Worm (Caenorhabditis elegans) whole organism, L3 larva: ENCODE measurements around the gene dnj-17.

Source experiments
- ama-1 ChIP-seq: fragments of 150-350 bp; optimal IDR thresholded peaks from 2 replicates; lab custom pipeline; 2018
- ceh-9 ChIP-seq: sonication (generic microtip); optimal IDR thresholded peaks from 2 replicates; lab custom pipeline; 2018; ENCODE audit warnings: missing biosample characterization, missing genetic modification characterization
- daf-12 ChIP-seq: fragments of 150-350 bp; optimal IDR thresholded peaks from 2 replicates; lab custom pipeline; 2014; ENCODE audit warnings: missing biosample characterization, missing genetic modification reagents, missing genetic modification characterization
- egl-27 ChIP-seq: sonication (generic microtip); optimal IDR thresholded peaks from 4 replicates; lab custom pipeline; 2017; ENCODE audit warnings: missing biosample characterization, missing genetic modification reagents, missing genetic modification characterization
- elt-1 ChIP-seq: fragments of 150-350 bp; optimal IDR thresholded peaks from 2 replicates; lab custom pipeline; 2014; ENCODE audit warnings: missing biosample characterization, missing genetic modification characterization
- elt-2 ChIP-seq: sonication (generic microtip); optimal IDR thresholded peaks from 2 replicates; lab custom pipeline; 2016; ENCODE audit warnings: missing genetic modification reagents, mild to moderate bottlenecking, missing genetic modification characterization, missing compliant biosample characterization
- eor-1 ChIP-seq, 2 experiments: fragments of 150-350 bp; optimal IDR thresholded peaks; 2 replicates each; lab custom pipeline; 2014 to 2018; ENCODE audit warnings: missing biosample characterization in 2 of 2, missing genetic modification characterization in 2 of 2
- fos-1 ChIP-seq: fragments of 150-350 bp; optimal IDR thresholded peaks from 2 replicates; lab custom pipeline; 2014; ENCODE audit warnings: missing biosample characterization, missing genetic modification characterization
- hmg-11 ChIP-seq: sonication (generic microtip); optimal IDR thresholded peaks from 2 replicates; lab custom pipeline; 2016; ENCODE audit warnings: missing genetic modification characterization, missing compliant biosample characterization
- jun-1 ChIP-seq: fragments of 150-350 bp; optimal IDR thresholded peaks from 2 replicates; lab custom pipeline; 2014; ENCODE audit warnings: missing biosample characterization, missing genetic modification reagents, missing genetic modification characterization
- lin-15B ChIP-seq: fragments of 150-350 bp; optimal IDR thresholded peaks from 2 replicates; lab custom pipeline; 2014; ENCODE audit warnings: missing biosample characterization, missing genetic modification characterization
- lin-39 ChIP-seq: fragments of 150-350 bp; optimal IDR thresholded peaks from 2 replicates; lab custom pipeline; 2018; ENCODE audit warnings: missing biosample characterization, missing genetic modification reagents, missing genetic modification characterization
- lsy-12 ChIP-seq: sonication (generic microtip); optimal IDR thresholded peaks from 2 replicates; lab custom pipeline; 2016; ENCODE audit warnings: mild to moderate bottlenecking, missing genetic modification characterization, missing compliant biosample characterization
- mdl-1 ChIP-seq: fragments of 150-350 bp; optimal IDR thresholded peaks from 2 replicates; lab custom pipeline; 2014; ENCODE audit warnings: missing biosample characterization, missing genetic modification characterization
- mml-1 ChIP-seq: fragments of 150-350 bp; sonication (generic microtip); optimal IDR thresholded peaks from 3 replicates; lab custom pipeline; 2014; ENCODE audit warnings: missing biosample characterization, missing genetic modification characterization
- nfya-1 ChIP-seq: sonication (generic microtip); optimal IDR thresholded peaks from 2 replicates; lab custom pipeline; 2017; ENCODE audit warnings: missing genetic modification characterization, mild to moderate bottlenecking, missing compliant biosample characterization, antibody characterized with exemption, moderate library complexity; ENCODE audit not compliant: insufficient read depth
- nhr-12 ChIP-seq: fragments of 150-350 bp; optimal IDR thresholded peaks from 2 replicates; lab custom pipeline; 2014; ENCODE audit warnings: missing biosample characterization, missing genetic modification characterization
- nhr-237 ChIP-seq: fragments of 150-350 bp; optimal IDR thresholded peaks from 2 replicates; lab custom pipeline; 2014; ENCODE audit warnings: missing biosample characterization, missing genetic modification characterization
- nhr-25 ChIP-seq: sonication (generic microtip); optimal IDR thresholded peaks from 2 replicates; lab custom pipeline; 2017; ENCODE audit warnings: missing biosample characterization, missing genetic modification characterization
- nhr-67 ChIP-seq: fragments of 150-350 bp; optimal IDR thresholded peaks from 2 replicates; lab custom pipeline; 2014; ENCODE audit warnings: missing biosample characterization, missing genetic modification characterization
- nhr-77 ChIP-seq: fragments of 150-350 bp; optimal IDR thresholded peaks from 2 replicates; lab custom pipeline; 2014; ENCODE audit warnings: missing biosample characterization, missing genetic modification characterization
- sea-2 ChIP-seq: fragments of 150-350 bp; sonication (generic microtip); optimal IDR thresholded peaks from 4 replicates; lab custom pipeline; 2014; ENCODE audit warnings: missing biosample characterization, missing genetic modification reagents, missing genetic modification characterization
- skn-1 ChIP-seq: fragments of 150-350 bp; optimal IDR thresholded peaks from 2 replicates; lab custom pipeline; 2014; ENCODE audit warnings: missing biosample characterization, missing genetic modification characterization
- snpc-4 ChIP-seq: fragments of 150-350 bp; optimal IDR thresholded peaks from 2 replicates; lab custom pipeline; 2014; ENCODE audit warnings: missing biosample characterization, missing genetic modification characterization
- tbx-2 ChIP-seq: sonication (generic microtip); optimal IDR thresholded peaks from 2 replicates; lab custom pipeline; 2016; ENCODE audit warnings: mild to moderate bottlenecking, missing genetic modification characterization, missing compliant biosample characterization
- unc-62 ChIP-seq: fragments of 150-350 bp; sonication (generic microtip); optimal IDR thresholded peaks from 4 replicates; lab custom pipeline; 2014; ENCODE audit warnings: missing biosample characterization, missing genetic modification reagents, missing genetic modification characterization
- zag-1 ChIP-seq: fragments of 150-350 bp; optimal IDR thresholded peaks from 2 replicates; lab custom pipeline; 2014; ENCODE audit warnings: missing biosample characterization, missing genetic modification characterization
- ztf-11 ChIP-seq: fragments of 150-350 bp; optimal IDR thresholded peaks from 2 replicates; lab custom pipeline; 2014; ENCODE audit warnings: missing biosample characterization, missing genetic modification characterization

dnj-17 gene

DNA sequence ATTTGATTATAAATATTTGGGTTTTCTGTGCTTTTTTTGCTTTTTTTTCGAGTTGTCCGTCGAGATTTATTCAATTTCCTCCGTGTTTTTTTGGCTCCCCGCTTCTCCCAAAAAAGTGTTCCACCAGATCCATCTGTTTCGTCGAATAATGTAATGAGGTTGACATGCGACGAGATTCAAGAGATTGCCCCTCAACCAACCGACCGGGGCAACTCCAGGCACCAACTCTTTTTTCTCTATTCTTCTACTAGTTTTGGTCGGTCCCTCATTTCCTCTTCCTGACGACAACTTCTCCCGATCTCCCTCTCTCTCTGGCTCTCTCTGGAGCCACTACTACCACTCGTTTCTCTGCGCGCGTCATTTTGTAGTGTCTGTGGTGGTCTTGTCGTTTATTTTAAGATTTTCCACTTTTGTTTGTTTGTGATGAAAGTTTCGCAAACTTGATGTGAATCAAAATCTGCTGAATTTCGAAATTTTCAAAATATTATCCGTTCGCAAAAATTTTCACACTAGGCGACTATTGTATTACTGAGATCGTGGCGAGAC lies 45.3 kb downstream of the dnj-17 start:
- peak; percentile 50 for TF ChIP-seq lin-39 (tag; lab: Kevin White, UChicago)
- TF ChIP-seq nfya-1 (tag; lab: Kevin White, UChicago): peak; percentile 19
- TF ChIP-seq mdl-1 (tag; lab: Kevin White, UChicago): no peak
- TF ChIP-seq tbx-2: no peak

DNA sequence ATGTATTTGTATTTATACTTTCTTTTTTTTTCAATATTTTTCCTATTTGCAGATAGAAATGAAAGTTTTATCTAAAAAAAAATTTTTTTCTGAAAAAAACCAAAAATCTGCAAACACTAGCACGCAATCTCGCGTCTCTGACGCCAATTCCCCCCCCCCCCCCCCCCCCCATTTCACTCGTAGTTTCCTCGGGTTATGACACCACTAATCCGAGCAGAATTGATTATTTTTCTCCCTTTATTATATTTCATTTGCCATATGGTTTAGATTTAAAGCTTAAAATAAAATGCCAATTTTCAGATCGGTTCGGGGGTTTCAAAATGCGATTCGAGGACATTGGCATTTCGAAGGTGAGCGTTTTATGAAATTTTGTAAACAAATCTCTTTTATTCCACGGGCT lies 46.4 kb downstream of the dnj-17 start, which contains the start of gene mtm-6:
Gene mtm-6 (plus strand): TSS at position 301 of the 400 bp plus-strand sequence.
- TF ChIP-seq lsy-12 (tag; lab: Kevin White, UChicago) (peak; percentile 24), ztf-11 (no peak), jun-1 (tag; lab: Kevin White, UChicago) (no peak), elt-2 (tag; lab: Kevin White, UChicago) (peak; percentile 22), hmg-11 (tag; lab: Kevin White, UChicago) (peak; percentile 11), fos-1 (tag; lab: Kevin White, UChicago) (no peak)

ce11 chrIII:13344538-13345136 lies 48.5 kb downstream of the dnj-17 start, which contains the start of gene acaa-2:
Gene acaa-2, plus strand, starts transcription at chrIII:13344937.
- no peak for TF ChIP-seq nhr-77
- TF ChIP-seq nfya-1 (tag; lab: Kevin White, UChicago): peak; percentile 40
- TF ChIP-seq lin-15B (tag; lab: Kevin White, UChicago): peak; percentile 0
- peak; percentile 93 for TF ChIP-seq skn-1 (tag; lab: Kevin White, UChicago)
- peak; percentile 34 for TF ChIP-seq hmg-11 (tag; lab: Kevin White, UChicago)
- peak; percentile 56 for TF ChIP-seq elt-2 (tag; lab: Kevin White, UChicago)
- no peak for TF ChIP-seq eor-1 (tag; optimal IDR thresholded peaks at IDR 0.05; lab: Kevin White, UChicago)
- TF ChIP-seq nhr-25 (tag; lab: Kevin White, UChicago): peak; percentile 35

DNA sequence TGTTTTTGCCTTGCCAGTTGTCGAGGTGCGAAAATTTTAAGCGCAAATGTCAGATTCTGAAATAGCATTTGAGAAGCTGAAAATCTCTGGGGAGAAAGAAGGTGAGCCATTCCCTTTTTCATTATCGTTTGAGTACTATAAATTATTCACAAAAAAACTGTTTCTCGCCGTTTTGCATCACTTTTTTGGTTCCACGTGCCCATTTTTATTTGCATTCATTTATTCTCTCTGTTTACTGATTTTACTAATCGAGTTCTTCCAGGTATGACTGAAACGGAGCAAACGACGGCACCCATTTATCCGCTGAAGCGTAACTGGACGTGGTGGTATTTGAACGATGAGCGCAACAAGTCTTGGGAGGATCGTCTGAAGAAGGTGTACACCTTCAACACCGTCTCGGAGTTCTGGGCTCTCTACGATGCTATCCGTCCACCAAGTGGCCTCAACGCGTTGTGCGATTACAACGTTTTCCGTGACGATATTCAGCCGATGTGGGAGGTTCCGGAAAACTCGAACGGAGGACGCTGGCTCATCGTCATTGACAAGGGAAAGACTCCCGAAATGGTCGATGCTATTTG lies 49.5 kb downstream of the dnj-17 start:
- TF ChIP-seq snpc-4 (tag; lab: Kevin White, UChicago): no peak
- TF ChIP-seq nhr-25 (tag; lab: Kevin White, UChicago): no peak
- no peak for TF ChIP-seq sea-2 (GFP tag; lab: Kevin White, UChicago)
- no peak for TF ChIP-seq ceh-9 (tag; lab: Kevin White, UChicago)
- TF ChIP-seq lin-39 (tag; lab: Kevin White, UChicago): no peak
- TF ChIP-seq mml-1: no peak
- no peak for TF ChIP-seq egl-27
- TF ChIP-seq zag-1 (tag; lab: Kevin White, UChicago): no peak
- no peak for TF ChIP-seq tbx-2
- TF ChIP-seq nhr-67 (tag; lab: Kevin White, UChicago): no peak
- no peak for TF ChIP-seq ztf-11
- TF ChIP-seq unc-62 (GFP tag; lab: Kevin White, UChicago): no peak
- no peak for TF ChIP-seq mdl-1 (tag; lab: Kevin White, UChicago)

DNA sequence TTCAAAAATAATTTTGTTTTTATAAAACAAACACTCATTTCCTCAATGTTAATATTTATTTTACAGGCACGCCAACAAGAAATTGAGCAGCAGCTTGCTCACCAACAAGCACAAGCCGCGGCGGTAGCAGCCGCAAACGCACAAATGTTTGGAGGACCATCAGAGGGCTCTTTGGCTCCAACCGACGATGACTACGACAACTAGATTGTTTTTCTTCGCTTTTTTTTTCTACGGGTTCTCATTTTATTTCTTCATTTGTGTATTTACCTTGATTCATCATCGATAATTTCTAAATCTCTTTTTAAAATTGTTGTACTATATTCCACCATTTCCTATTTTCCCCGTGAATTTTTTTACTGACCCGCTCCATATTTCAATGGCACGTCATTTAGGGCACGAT lies 50.0 kb downstream of the dnj-17 start, which contains the start of gene ife-1:
Gene ife-1 (plus strand): TSS at position 301 of the 400 bp plus-strand sequence.
- no peak for TF ChIP-seq elt-2 (tag; lab: Kevin White, UChicago)
- no peak for TF ChIP-seq nhr-237 (tag; lab: Kevin White, UChicago)
- no peak for TF ChIP-seq mdl-1 (tag; lab: Kevin White, UChicago)
- no peak for TF ChIP-seq eor-1 (tag; optimal IDR thresholded peaks at IDR 0.05; lab: Kevin White, UChicago)
- TF ChIP-seq ama-1 (lab: Kevin White, UChicago): no peak
- TF ChIP-seq unc-62 (GFP tag; lab: Kevin White, UChicago): no peak
- TF ChIP-seq elt-1 (tag; lab: Kevin White, UChicago): no peak
- no peak for TF ChIP-seq nhr-12 (tag; lab: Kevin White, UChicago)
- no peak for TF ChIP-seq jun-1 (tag; lab: Kevin White, UChicago)

- TF ChIP-seq eor-1 (tag; optimal IDR thresholded peaks at IDR 0.05; lab: Kevin White, UChicago) (no peak), nfya-1 (tag; lab: Kevin White, UChicago) (no peak), hmg-11 (tag; lab: Kevin White, UChicago) (no peak), nhr-67 (tag; lab: Kevin White, UChicago) (no peak), daf-12 (tag; lab: Kevin White, UChicago) (no peak), lin-15B (tag; lab: Kevin White, UChicago) (no peak), ceh-9 (tag; lab: Kevin White, UChicago) (no peak)
Measured at ce11 chrIII:13342079-13342734, 50.9 kb downstream of the dnj-17 start, which contains the start of gene dro-1. Gene dro-1, plus strand, starts transcription at chrIII:13342684.
